Fruit fly (Drosophila melanogaster) Kc167 (cell line): ENCODE measurements around the gene RpL3.

Experiments
- Myc ChIP-seq: fragments of >200 bp; optimal IDR thresholded peaks from 2 replicates; lab custom pipeline; 2017; ENCODE audit warnings: missing external identifiers
- Sin3A ChIP-seq: fragments of >200 bp; optimal IDR thresholded peaks from 2 replicates; lab custom pipeline; 2018; ENCODE audit warnings: missing external identifiers
- h ChIP-seq: fragments of >200 bp; optimal IDR thresholded peaks from 3 replicates; lab custom pipeline; 2018; ENCODE audit warnings: missing external identifiers
- insv ChIP-seq: fragments of >200 bp; optimal IDR thresholded peaks from 3 replicates; lab custom pipeline; 2018; ENCODE audit warnings: missing external identifiers
- psq ChIP-seq: fragments of >200 bp; optimal IDR thresholded peaks from 2 replicates; lab custom pipeline; 2017; ENCODE audit warnings: missing external identifiers
- ttk ChIP-seq: sonication (Bioruptor generic); optimal IDR thresholded peaks from 2 replicates; lab custom pipeline; 2017; ENCODE audit warnings: missing external identifiers

RpL3 gene

DNA sequence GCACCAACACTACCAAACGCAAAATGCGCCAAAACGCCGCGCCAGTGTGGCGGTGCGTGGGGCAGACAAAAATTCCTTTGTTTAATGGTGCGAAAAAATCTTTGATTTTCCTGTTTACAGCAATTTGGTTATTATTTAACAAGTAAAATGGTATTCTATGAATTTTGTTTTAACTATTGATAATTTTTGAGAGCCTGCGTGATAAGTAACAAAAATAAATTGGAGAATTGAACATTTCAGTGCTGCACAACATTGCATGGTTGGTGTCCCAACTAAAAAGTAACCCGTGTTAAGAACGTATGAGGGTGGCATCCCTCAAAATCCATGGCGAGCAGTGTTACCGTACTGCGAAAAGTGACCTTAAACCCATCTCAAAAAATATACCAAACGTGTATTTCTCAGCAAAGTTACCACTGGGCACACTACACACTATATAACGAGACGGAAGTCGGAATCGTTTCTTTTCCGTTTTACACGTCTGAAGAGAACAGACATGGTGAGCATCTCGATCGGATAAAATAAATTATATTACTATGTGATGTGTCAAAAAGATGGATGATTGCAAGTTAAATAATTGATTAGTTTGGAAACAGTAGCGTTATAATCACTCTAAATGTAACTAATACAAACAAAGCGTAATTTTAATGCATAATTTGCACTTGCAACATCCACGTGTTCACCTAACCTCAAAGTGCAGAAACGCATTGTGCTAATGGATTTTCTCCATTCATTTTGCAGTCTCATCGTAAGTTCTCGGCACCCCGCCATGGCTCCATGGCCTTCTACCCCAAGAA is at the start of gene RpL3, which contains the start of gene CG6693:
Gene RpL3 (plus strand): TSS at position 458 of the 794 bp plus-strand sequence.
Gene CG6693 (minus strand): TSS at position 203 of the 794 bp plus-strand sequence.
- no peak for TF ChIP-seq ttk (lab: Kevin White, UChicago)
- TF ChIP-seq psq (lab: Kevin White, UChicago), result no peak
- TF ChIP-seq h (lab: Kevin White, UChicago), result no peak
- no peak for TF ChIP-seq insv (lab: Kevin White, UChicago)
- TF ChIP-seq Sin3A, result no peak
- no peak for TF ChIP-seq Myc

- TF ChIP-seq ttk (lab: Kevin White, UChicago), result no peak
- no peak for TF ChIP-seq insv (lab: Kevin White, UChicago)
- TF ChIP-seq h (lab: Kevin White, UChicago), result no peak
- no peak for TF ChIP-seq psq (lab: Kevin White, UChicago)
- no peak for TF ChIP-seq Myc
- no peak for TF ChIP-seq Sin3A
These were observed 49.1 kb upstream of the RpL3 start, which contains the start of gene Ugt35A1 for dm6 chr3R:11172460-11173168. Gene Ugt35A1, minus strand, starts transcription at chr3R:11172664.

dm6 chr3R:11173169-11173506 is 48.6 kb upstream of the RpL3 start:
- no peak for TF ChIP-seq Myc
- no peak for TF ChIP-seq psq (lab: Kevin White, UChicago)

- TF ChIP-seq Myc (no peak), insv (lab: Kevin White, UChicago) (no peak), Sin3A (no peak), ttk (lab: Kevin White, UChicago) (no peak), h (lab: Kevin White, UChicago) (no peak), psq (lab: Kevin White, UChicago) (no peak)
These were observed 46.4 kb upstream of the RpL3 start, which contains the start of the genes Ugt304A1 and Ugt303A1 for dm6 chr3R:11175308-11175707. Gene Ugt304A1, minus strand, starts transcription at chr3R:11175408. Gene Ugt303A1, plus strand, starts transcription at chr3R:11175529.

DNA sequence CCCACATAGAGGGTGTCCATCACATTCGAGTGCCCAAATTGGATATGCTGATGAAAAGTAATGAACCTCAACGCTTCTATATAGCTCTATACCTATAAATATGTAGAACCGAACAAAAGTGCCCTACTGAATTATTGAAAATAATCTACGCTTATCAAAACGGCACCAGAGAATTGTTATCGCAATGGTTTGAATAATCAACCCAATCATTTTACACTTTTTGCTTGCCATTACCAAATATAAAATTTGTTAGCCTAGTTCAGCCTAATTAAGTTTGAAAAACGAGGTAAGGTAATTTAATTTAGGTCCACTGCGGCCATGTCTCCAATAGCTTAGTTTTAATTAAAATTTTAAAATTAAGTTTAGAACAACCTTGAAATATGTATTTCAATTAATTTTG is 45.9 kb upstream of the RpL3 start:
- TF ChIP-seq Sin3A (no peak), Myc (no peak), insv (lab: Kevin White, UChicago) (no peak), h (lab: Kevin White, UChicago) (no peak), psq (lab: Kevin White, UChicago) (no peak), ttk (lab: Kevin White, UChicago) (no peak)

DNA sequence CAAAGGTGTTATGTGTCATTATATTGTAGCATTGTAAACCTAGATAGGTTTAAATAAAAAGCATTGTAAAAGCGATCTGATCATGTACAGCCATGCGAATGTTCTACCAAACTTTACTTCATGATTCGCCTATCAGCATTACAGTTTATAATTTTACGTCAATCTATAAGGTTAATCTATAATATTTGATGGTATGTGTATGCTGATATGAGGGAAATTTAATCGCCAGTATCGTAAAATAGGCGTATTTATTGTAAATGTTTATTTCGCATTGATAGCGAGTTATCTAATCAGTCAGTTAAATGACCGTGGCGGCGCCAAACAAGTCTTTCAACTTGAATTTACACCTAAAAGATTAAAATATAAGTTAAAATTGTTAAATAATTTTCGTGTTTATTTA is 44.1 kb upstream of the RpL3 start:
- TF ChIP-seq ttk (lab: Kevin White, UChicago) (no peak), h (lab: Kevin White, UChicago) (no peak), psq (lab: Kevin White, UChicago) (no peak), Myc (no peak), insv (lab: Kevin White, UChicago) (no peak), Sin3A (no peak)

DNA sequence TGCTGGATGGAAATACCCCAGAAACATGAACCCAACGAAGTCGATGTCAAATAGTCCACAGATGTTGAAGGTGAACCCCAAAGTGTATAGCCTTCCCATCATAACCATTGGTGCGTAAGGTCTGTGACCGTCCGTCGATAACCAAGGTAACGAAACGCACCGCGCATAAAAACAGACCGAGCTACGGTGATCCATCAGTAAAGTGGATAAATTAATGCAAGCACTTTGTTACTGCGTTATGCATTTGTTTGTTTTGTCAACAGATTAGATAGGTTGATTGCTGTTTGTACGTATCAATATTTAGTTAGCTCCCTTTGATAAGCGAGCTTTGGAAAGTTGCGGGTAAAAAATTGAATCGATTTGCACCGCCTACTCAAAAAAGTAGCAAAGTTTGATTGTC is 43.4 kb upstream of the RpL3 start:
- TF ChIP-seq Sin3A (no peak), h (lab: Kevin White, UChicago) (no peak), ttk (lab: Kevin White, UChicago) (no peak), psq (lab: Kevin White, UChicago) (no peak), Myc (no peak), insv (lab: Kevin White, UChicago) (no peak)

DNA sequence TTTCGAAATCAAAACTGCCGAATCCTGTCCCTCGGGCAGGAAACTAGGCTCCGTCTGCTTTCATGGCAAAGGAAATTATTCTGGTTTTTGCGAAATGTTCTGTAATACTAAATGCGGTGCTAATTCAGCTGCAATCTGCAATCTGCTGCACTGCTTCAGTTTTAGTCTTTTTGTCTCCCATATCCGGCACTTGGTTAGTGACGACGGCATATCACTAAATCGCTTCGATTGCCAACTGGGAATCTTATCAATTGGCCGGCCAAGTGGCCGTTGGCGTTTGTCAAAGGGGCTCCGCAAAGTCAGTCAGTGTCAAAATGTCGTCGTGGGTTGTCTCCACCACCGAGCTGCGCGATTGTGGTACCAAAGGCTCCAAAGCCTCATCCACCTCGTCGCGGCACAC is 25.9 kb upstream of the RpL3 start, which contains the start of gene CG18577:
Gene CG18577 (plus strand): TSS at position 301 of the 400 bp plus-strand sequence.
- TF ChIP-seq Myc, result no peak
- no peak for TF ChIP-seq insv (lab: Kevin White, UChicago)
- TF ChIP-seq h (lab: Kevin White, UChicago), result no peak
- TF ChIP-seq Sin3A, result no peak
- no peak for TF ChIP-seq psq (lab: Kevin White, UChicago)
- TF ChIP-seq ttk (lab: Kevin White, UChicago), result no peak

DNA sequence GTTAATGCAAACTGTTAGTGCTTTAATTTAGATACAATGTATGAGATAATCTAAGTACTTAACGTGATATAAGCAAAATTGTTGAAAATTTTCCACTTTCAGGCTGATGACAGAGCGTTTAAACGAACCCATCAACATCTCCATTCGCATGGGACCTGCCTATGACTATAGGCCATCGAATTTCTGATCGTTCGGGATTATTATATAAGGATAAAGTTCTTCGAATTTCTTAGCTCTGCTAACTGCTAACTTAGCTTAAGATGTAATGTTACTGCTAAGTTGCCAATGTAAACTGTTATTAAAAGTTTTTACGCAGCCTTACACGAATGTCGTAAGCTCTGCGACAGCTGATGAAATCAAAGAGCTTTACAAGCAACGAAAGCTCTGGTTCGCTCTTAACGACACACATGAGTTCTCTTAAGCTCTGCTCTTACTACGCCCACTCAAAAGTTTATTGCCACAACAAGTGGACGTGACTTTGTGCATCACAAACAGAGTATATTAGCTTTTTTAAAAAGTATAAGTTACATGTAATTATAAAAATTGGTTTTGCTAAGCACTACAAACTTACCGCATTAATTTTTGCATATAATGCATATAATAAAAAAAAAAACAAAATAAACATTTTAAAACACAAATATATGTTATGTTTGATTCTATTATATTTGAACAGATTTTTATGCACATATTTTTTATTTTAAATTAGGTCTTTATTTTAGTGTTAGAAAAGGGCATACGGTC is 24.9 kb upstream of the RpL3 start:
- TF ChIP-seq insv (lab: Kevin White, UChicago) (no peak), Sin3A (no peak), h (lab: Kevin White, UChicago) (no peak), psq (lab: Kevin White, UChicago) (no peak), ttk (lab: Kevin White, UChicago) (no peak)

- TF ChIP-seq Sin3A (no peak), Myc (no peak), h (lab: Kevin White, UChicago) (no peak), insv (lab: Kevin White, UChicago) (no peak)
These were observed 24.3 kb upstream of the RpL3 start, which contains the start of gene cu for dm6 chr3R:11197389-11197716. Gene cu, plus strand, starts transcription at chr3R:11197592.

DNA sequence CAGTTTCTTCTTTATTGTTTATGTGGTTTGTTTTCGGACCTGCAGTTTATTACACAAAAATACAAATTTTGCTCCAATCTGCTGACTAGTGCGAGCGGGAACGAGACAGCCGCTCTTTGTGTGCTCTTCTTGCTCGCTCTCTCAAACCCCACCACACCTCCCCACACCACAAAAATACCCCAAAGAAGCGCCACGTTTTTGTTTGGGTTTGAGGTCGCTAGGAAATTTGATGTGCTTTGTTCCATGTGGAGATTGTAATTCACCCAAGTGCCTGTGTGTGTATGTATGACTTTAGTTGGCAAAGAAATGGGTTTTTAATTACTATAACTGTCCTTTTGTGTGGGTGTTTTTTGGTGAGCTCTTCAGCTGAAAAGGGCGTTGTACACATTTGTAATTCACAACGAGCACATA is 23.6 kb upstream of the RpL3 start:
- TF ChIP-seq Myc (no peak), Sin3A (no peak), psq (lab: Kevin White, UChicago) (no peak), ttk (lab: Kevin White, UChicago) (no peak), insv (lab: Kevin White, UChicago) (no peak), h (lab: Kevin White, UChicago) (no peak)
